Worm (Caenorhabditis elegans) whole organism, late embryonic: ENCODE data around the gene F22B5.10.

Source experiments
- ama-1 ChIP-seq: fragments of 150-350 bp; optimal IDR thresholded peaks from 2 replicates; lab custom pipeline; 2014
- ceh-9 ChIP-seq: sonication (generic microtip); optimal IDR thresholded peaks from 2 replicates; lab custom pipeline; 2016; ENCODE audit warnings: mild to moderate bottlenecking, missing genetic modification characterization, inconsistent platforms, missing compliant biosample characterization
- dmd-4 ChIP-seq: sonication (generic microtip); optimal IDR thresholded peaks from 2 replicates; lab custom pipeline; 2016; ENCODE audit warnings: borderline replicate concordance, missing genetic modification characterization, missing compliant biosample characterization
- dve-1 ChIP-seq: sonication (generic microtip); optimal IDR thresholded peaks from 2 replicates; lab custom pipeline; 2017; ENCODE audit warnings: antibody characterized with exemption, mild to moderate bottlenecking, missing genetic modification characterization, missing compliant biosample characterization
- fkh-6 ChIP-seq: sonication (generic microtip); optimal IDR thresholded peaks from 2 replicates; lab custom pipeline; 2016; ENCODE audit warnings: missing genetic modification characterization, missing compliant biosample characterization
- hlh-30 ChIP-seq: sonication (generic microtip); optimal IDR thresholded peaks from 2 replicates; lab custom pipeline; 2017; ENCODE audit warnings: antibody characterized with exemption, missing genetic modification characterization, missing compliant biosample characterization; ENCODE audit not compliant: insufficient read depth
- lim-6 ChIP-seq: sonication (generic microtip); optimal IDR thresholded peaks from 2 replicates; lab custom pipeline; 2016; ENCODE audit warnings: missing genetic modification characterization, missing compliant biosample characterization
- npax-4 ChIP-seq: sonication (generic microtip); optimal IDR thresholded peaks from 2 replicates; lab custom pipeline; 2016; ENCODE audit warnings: missing genetic modification characterization, missing compliant biosample characterization

DNA sequence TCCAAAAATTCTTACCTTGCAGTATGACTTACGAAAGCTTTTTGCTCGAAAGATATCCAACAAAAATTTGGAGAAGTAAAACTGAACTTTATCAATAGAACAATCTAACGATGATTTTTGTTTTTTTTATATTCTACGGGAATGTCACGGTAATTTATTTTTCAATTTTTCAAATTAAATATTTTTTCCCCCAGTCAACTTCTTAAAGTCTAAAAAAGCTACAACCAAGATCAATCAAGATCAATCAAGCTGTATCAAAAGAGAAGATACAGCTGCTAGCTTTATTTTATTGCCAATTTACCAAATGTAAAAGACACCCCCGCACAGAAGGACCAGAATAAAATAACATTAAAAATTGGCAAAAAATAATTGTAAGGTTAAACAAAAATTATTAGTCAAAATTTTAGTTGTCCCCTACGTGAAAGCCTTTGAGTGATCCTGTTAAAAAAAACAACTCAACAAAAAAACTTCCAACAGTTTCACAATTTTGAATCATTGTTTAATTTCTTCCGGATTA, 8.4 kb downstream of the F22B5.10 start, which contains the start of the genes M05D6.1 and M05D6.3:
- no peak for TF ChIP-seq npax-4 (tag; lab: Kevin White, UChicago)
- TF ChIP-seq ama-1 (lab: Kevin White, UChicago) = no peak
- TF ChIP-seq ceh-9 (tag; lab: Kevin White, UChicago) = no peak
- TF ChIP-seq dmd-4 (tag; lab: Kevin White, UChicago) = no peak
- TF ChIP-seq dve-1 (tag; lab: Kevin White, UChicago) = no peak
- no peak for TF ChIP-seq fkh-6 (tag; lab: Kevin White, UChicago)
- no peak for TF ChIP-seq hlh-30 (tag; lab: Kevin White, UChicago)
- no peak for TF ChIP-seq lim-6 (tag; lab: Kevin White, UChicago)
